Worm (Caenorhabditis elegans): ENCODE data around the gene F59A6.11.

DNA sequence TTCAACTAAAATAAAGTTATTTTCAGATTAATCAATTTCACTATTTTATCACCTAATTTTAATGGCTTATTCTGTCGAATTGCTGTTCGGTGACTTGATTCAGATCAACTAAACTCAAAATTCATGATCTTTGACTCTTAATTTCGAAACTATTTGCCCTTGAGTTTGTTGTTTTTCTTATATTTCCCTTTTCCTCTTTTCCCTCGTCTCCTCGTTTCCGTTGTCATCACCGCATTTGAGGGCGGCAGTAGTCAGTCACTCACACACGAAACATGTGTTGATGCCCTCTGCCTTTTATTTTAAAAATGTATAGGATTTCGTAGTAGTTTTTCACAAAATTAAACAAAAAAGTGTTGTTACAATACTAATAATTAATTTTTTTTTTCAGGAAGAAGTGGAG is 3.6 kb downstream of the F59A6.11 start, which contains the start of gene rnh-1.0:
- TF ChIP-seq mdl-1 (tag; optimal IDR thresholded peaks at IDR 0.05) (no peak), nhr-76 (tag; optimal IDR thresholded peaks at IDR 0.05) (no peak), nhr-77 (tag; optimal IDR thresholded peaks at IDR 0.05) (no peak), nhr-237 (tag; optimal IDR thresholded peaks at IDR 0.05) (no peak)

All from whole organism, L3 larva.